Fruit fly (Drosophila melanogaster) whole organism, larva: ENCODE measurements around the gene CG15153.
A peak's percentile ranks its signal among the peaks of the same experiment; 100 is the strongest.

Source experiments
- noc ChIP-seq: fragments of 200-800 bp; sonication (Bioruptor generic); optimal IDR thresholded peaks from 3 replicates; lab custom pipeline; 2019; ENCODE audit warnings: missing biosample characterization, mild to moderate bottlenecking, missing genetic modification characterization, moderate library complexity

CG15153 gene

DNA sequence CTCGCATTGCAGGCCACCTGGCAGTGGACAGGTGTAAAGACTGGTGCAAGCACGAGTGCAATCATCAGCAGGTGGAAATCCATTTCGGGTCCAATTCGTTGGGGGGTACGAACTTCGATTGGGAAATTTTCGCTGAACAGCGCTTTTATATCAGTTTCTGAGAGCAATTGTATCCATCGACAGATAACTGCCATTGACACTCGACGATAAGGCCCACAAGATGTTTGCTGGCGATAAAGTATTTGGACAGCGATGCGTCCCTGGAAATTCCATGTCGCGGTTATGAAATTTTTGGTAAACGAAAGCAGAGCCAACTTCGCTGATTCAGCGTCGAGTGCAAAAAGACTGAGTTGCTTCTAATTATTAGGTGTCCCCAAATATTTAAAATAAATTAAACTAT lies at the start of gene CG15153:
Gene CG15153 (minus strand): TSS at position 101 of the 400 bp plus-strand sequence.
- no peak for TF ChIP-seq noc (tag; lab: Kevin White, UChicago)

DNA sequence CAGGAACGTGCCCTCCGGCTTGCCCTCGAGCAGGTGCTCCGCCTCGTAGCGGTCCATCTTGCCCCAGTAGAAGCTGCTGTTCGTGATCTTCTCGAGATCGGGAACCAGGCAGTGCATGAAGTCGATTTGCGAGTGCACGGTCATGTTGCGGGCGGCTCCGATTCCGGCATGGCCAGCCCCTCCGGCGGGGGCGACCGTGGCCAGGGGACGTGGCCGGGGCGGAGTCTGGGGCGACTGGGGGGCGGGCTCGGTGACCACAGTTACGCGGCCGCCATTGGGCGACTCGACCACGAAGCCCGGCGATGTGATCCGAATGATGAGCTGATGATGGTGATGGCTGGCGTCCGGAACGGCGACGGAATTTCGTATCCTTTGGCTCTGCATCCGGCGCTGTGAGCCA lies 48.5 kb upstream of the CG15153 start:
- TF ChIP-seq noc (tag; lab: Kevin White, UChicago): no peak

DNA sequence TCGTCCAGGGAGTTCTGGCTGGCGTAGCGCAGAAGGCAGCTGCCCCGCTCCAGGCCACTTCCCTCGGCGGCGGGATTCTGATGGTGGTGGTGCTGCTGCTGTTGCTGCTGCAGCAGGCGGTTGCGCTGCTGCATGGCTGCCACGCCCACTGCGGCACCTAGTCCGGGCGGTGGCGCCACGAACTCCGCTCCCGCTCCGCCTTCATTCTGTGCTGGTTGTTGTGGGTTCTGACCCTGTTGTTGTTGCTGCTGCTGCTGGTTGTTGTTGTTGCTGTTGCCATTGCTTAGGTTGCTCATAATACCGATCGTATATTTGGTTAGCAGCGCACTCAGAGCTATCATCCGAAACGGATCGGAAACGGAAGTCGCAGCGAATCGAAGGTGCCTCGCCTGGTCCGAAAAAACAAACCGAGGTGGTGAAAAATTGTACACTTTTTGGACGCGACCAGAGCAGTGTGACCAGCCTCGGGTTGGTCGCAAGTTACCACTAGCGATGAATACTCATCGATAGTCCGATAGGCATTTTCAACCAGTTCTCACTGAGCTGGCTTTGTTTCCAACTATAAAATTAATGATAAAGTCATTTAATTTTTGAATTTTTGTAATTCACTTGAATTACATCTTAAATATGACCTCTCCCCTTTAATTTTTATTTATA lies 45.7 kb upstream of the CG15153 start, which contains the start of gene kel:
Gene kel (minus strand): TSS at position 493 of the 657 bp plus-strand sequence.
- TF ChIP-seq noc (tag; lab: Kevin White, UChicago): peak; percentile 49

dm6 chr2L:18136427-18136857 lies 44.4 kb upstream of the CG15153 start:
- TF ChIP-seq noc (tag; lab: Kevin White, UChicago): peak; percentile 87

dm6 chr2L:18134615-18135014 lies 42.6 kb upstream of the CG15153 start:
- TF ChIP-seq noc (tag; lab: Kevin White, UChicago): no peak

DNA sequence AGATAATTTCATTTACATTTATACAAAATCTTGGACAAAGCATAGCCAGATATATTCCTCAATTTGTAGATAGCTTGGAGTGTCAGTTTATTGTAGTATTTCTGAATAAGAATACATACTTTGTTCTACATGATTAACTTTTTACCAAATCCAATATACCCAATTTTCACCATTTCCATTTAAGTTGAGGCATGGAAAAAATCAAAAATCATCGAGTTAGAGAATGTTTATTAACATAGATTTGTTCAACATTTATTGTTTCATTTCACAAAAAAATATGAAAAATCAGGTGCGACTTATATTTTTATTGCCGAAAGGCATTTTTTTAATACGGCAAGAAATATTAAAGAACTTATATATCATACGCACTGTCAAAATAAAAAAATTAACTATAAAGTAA lies 33.6 kb upstream of the CG15153 start, which contains the start of gene Grl36b:
Gene Grl36b (minus strand): TSS at position 101 of the 400 bp plus-strand sequence.
- TF ChIP-seq noc (tag; lab: Kevin White, UChicago): no peak

- TF ChIP-seq noc (tag; lab: Kevin White, UChicago): no peak
Measured at dm6 chr2L:18122920-18123319, 30.9 kb upstream of the CG15153 start.

DNA sequence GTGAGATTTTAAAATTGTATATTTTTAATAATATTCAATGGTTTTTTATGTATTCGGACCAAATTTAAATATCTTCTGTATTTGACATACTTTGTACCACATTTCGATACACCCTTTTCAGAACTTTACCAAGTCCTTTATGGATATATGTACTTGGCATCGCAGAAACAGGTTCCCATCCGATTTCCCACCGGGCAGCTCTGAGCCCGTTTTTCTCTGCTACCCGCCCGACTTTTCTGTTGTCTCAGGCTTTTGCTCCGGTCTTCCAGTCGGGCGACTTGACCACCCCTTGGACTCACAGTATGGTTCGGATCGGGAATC lies 30.1 kb upstream of the CG15153 start:
- TF ChIP-seq noc (tag; lab: Kevin White, UChicago): no peak

- no peak for TF ChIP-seq noc (tag; lab: Kevin White, UChicago)
Measured at dm6 chr2L:18121367-18122230, 29.5 kb upstream of the CG15153 start.

DNA sequence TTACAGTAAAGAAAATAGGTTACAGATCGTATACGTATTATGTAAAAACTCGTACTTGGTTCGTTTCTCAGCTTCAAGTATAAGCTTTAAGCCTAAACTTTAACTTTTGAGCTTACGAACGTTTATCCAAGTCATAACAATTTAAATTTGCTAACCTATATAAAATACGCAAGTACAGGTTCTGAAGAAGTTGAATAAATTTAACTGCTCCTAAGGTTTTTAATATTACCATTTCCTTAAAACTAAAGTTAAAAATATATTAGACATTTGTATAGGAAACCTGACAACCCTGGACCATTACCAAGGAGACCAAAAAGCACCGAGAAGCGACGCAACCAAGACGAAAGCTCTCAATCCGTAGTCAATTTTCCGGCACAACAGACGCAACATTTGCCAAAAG lies 27.6 kb upstream of the CG15153 start, which contains the start of gene CG5758:
Gene CG5758 (plus strand): TSS at position 353 of the 400 bp plus-strand sequence.
- peak; percentile 18 for TF ChIP-seq noc (tag; lab: Kevin White, UChicago)

- TF ChIP-seq noc (tag; lab: Kevin White, UChicago): no peak
Measured at dm6 chr2L:18115104-18115503, 23.0 kb upstream of the CG15153 start.

DNA sequence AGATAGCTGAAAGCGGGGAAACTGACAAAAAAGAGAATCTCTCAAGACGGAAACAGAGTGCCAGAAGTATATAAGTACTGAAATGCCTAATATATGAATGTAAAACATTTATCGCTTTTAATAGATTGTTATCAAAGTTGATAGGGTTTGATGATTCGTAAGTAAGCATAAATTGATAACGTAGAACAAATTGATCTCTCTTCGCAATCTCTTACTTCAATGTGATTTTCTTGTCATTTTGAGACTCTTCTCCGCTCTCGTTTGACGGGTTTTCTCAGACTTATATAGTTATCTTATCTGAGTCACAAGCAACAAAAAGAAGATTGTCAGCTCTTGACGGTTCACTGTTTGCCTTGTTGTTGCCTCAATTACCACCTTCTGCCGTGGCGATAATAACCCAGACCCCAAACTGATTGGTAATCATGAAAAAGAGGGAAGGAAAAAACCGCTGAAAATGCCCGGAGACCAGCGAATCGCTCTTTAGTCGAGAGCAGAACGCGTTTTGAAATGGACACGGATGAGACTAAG lies 22.2 kb upstream of the CG15153 start, which contains the start of gene CG15152:
Gene CG15152 (plus strand): TSS at position 372 of the 528 bp plus-strand sequence.
- TF ChIP-seq noc (tag; lab: Kevin White, UChicago): peak; percentile 6

DNA sequence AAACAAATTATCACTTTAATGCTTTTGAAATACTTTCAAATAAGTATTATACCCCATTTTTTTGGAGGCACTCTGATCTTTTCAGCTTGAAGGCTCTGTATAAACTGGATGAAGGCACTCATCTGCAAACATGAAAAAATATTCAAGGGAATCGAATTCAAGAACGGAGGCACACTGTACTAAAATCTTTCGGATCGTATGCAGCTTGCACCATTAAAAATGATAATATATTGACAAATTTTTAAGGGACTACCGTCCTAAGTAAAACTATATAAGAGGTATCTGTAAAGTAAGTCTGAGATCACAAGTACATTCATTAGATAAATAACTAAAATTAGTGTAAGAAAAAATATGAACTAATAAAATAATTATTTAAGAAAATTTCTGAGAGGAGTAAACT lies 21.0 kb upstream of the CG15153 start, which contains the start of gene CG44476:
Gene CG44476 (minus strand): TSS at position 101 of the 400 bp plus-strand sequence.
- TF ChIP-seq noc (tag; lab: Kevin White, UChicago): no peak

dm6 chr2L:18112435-18112834 lies 20.4 kb upstream of the CG15153 start:
- no peak for TF ChIP-seq noc (tag; lab: Kevin White, UChicago)

DNA sequence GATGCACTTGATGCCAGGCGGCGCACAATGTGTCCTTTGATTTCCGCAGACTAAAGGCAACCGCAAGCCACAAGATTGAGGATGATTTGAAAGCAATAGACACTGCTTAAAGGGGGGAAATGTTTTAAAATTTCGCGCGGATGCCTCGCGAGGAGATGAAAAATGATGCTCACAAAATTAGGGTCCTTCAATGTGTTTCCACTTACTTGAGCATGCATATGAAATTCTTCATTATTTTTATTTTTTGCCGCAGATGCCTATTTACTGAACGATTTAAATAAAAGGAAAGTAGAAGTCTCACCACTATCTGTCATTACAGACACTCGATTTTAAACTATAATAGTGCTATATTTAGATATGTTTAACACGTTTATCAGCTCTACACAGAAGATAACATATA lies 4.2 kb upstream of the CG15153 start, which contains the start of gene Slc25A46b:
Gene Slc25A46b (plus strand): TSS at position 301 of the 400 bp plus-strand sequence.
- TF ChIP-seq noc (tag; lab: Kevin White, UChicago): no peak

DNA sequence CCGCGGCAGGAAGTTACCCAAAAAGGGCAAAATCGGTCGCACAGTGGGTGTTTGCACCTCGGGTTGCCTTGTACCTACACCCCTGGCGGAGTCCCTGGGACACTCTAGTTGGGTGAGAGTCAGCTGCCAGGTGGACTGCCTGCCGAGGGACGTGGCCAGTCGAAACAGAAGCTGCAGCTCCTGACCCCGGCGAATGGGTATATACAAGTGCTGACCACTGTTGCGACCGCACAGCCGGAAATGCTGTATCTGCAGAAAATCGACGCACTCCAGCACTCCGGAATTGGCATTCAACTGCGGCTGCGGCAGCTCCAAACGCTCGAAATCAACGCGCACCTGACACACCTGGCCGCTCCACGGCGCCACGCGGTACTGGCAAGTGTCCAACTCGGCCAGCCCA lies 351 bp downstream of the CG15153 start:
- TF ChIP-seq noc (tag; lab: Kevin White, UChicago): no peak
